Worm (Caenorhabditis elegans) whole organism, L2 larva: ENCODE results near the gene F19B6.3.

Experiments used
- C34F6.9 ChIP-seq: fragments of 150-350 bp; optimal IDR thresholded peaks from 2 replicates; lab custom pipeline; 2014; ENCODE audit warnings: missing biosample characterization, missing genetic modification characterization
- alr-1 ChIP-seq: fragments of 150-350 bp; optimal IDR thresholded peaks from 2 replicates; lab custom pipeline; 2014; ENCODE audit warnings: missing biosample characterization, missing genetic modification characterization
- blmp-1 ChIP-seq: sonication (generic microtip); optimal IDR thresholded peaks from 2 replicates; lab custom pipeline; 2017; ENCODE audit warnings: missing genetic modification characterization, mild to moderate bottlenecking, missing compliant biosample characterization, antibody characterized with exemption, moderate library complexity; ENCODE audit not compliant: insufficient read depth
- ceh-16 ChIP-seq: fragments of 150-350 bp; optimal IDR thresholded peaks from 2 replicates; lab custom pipeline; 2014; ENCODE audit warnings: missing biosample characterization, missing genetic modification characterization
- elt-3 ChIP-seq: sonication (generic microtip); optimal IDR thresholded peaks from 2 replicates; lab custom pipeline; 2017; ENCODE audit warnings: missing biosample characterization, missing genetic modification characterization
- lin-11 ChIP-seq: fragments of 150-350 bp; sonication (generic microtip); optimal IDR thresholded peaks from 2 replicates; lab custom pipeline; 2014; ENCODE audit warnings: missing biosample characterization, missing genetic modification characterization, inconsistent platforms, mixed read lengths
- nhr-237 ChIP-seq: fragments of 150-350 bp; optimal IDR thresholded peaks from 2 replicates; lab custom pipeline; 2014; ENCODE audit warnings: missing biosample characterization, missing genetic modification characterization
- nhr-25 ChIP-seq: fragments of 150-350 bp; sonication (generic microtip); optimal IDR thresholded peaks from 3 replicates; lab custom pipeline; 2014; ENCODE audit warnings: missing biosample characterization, missing genetic modification characterization
- skn-1 ChIP-seq: sonication (generic microtip); optimal IDR thresholded peaks from 2 replicates; lab custom pipeline; 2017; ENCODE audit warnings: missing biosample characterization, missing genetic modification characterization
- ztf-1 ChIP-seq: fragments of 200-800 bp; sonication (Bioruptor generic); conservative IDR thresholded peaks from 2 replicates; pipeline ENCODE4 v1.3.6; 2022; ENCODE audit warnings: missing genetic modification characterization, missing compliant biosample characterization

Gene F19B6.3

DNA sequence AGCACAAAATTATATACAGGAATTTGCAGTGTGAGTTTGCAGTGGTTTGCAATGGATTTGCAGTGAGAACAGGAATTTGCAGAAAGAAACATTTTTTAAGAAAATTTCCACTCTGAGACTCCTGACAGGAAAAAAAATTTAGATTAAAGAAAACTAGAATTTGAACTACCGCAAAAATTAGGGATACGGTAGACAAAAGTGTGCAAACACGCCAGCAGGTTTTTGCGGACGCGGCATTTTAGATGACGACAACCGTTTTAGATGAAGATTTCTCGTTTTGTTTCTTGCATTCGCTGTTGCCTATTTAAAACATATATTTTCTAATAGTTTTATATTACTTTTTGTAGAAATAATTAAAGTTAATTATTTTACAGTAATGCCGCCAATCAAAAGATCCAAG, 44.8 kb downstream of the F19B6.3 start, which contains the start of gene wdr-46 (continued):
- TF ChIP-seq ztf-1 = no peak
- TF ChIP-seq C34F6.9 (tag; lab: Kevin White, UChicago) = peak; percentile 87
- TF ChIP-seq nhr-25 = peak; percentile 89
- TF ChIP-seq alr-1 (tag; lab: Kevin White, UChicago) = no peak
- no peak for TF ChIP-seq ceh-16 (tag; lab: Kevin White, UChicago)
- no peak for TF ChIP-seq elt-3 (tag; lab: Kevin White, UChicago)
- TF ChIP-seq blmp-1 (tag; lab: Kevin White, UChicago) = no peak
- peak; percentile 55 for TF ChIP-seq lin-11 (tag; lab: Kevin White, UChicago)
- no peak for TF ChIP-seq nhr-237 (tag; lab: Kevin White, UChicago)

- TF ChIP-seq skn-1 (tag; lab: Kevin White, UChicago) (no peak), alr-1 (tag; lab: Kevin White, UChicago) (no peak)
Observed at ce11 chrIV:12376021-12376420, 49.0 kb downstream of the F19B6.3 start, which contains the start of gene atz-1. Gene atz-1, minus strand, starts transcription at chrIV:12376121.
